Worm (Caenorhabditis elegans) whole organism, young adult: ENCODE results near the gene lnkn-1.
A peak's percentile ranks its signal among the peaks of the same experiment; 100 is the strongest.
"Not testable (repeated sequence)": the region's sequence is repeated elsewhere in the genome, so short reads cannot be mapped to it uniquely, and the experiment has no call there.

Experiments used
- B0019.2 ChIP-seq: fragments of 200-800 bp; sonication (Bioruptor generic); conservative IDR thresholded peaks from 2 replicates; pipeline ENCODE4 v1.3.6; 2022; ENCODE audit warnings: missing genetic modification reagents, missing genetic modification characterization, missing compliant biosample characterization
- F10E7.11 ChIP-seq: sonication (generic microtip); optimal IDR thresholded peaks from 2 replicates; lab custom pipeline; 2017; ENCODE audit warnings: mild to moderate bottlenecking, missing genetic modification characterization, moderate library complexity, missing compliant biosample characterization
- F33H1.4 ChIP-seq: fragments of 200-800 bp; sonication (Bioruptor generic); IDR thresholded peaks from 2 replicates; pipeline ENCODE4 v1.3.6; 2022; ENCODE audit warnings: missing genetic modification reagents, missing genetic modification characterization, missing compliant biosample characterization
- F57A8.1 ChIP-seq: fragments of 200-800 bp; sonication (Bioruptor generic); optimal IDR thresholded peaks from 2 replicates; lab custom pipeline; 2018; ENCODE audit warnings: mild to moderate bottlenecking, missing genetic modification characterization, moderate library complexity, missing compliant biosample characterization
- Y56A3A.18 ChIP-seq: fragments of 200-800 bp; sonication (Bioruptor generic); IDR thresholded peaks from 2 replicates; pipeline ENCODE4 v1.3.6; 2022; ENCODE audit warnings: missing genetic modification reagents, missing genetic modification characterization, missing compliant biosample characterization
- Y79H2A.3 ChIP-seq: fragments of 200-800 bp; sonication (Bioruptor generic); conservative IDR thresholded peaks from 2 replicates; pipeline ENCODE4 v1.3.6; 2022; ENCODE audit warnings: missing genetic modification reagents, missing genetic modification characterization, missing compliant biosample characterization
- Y95B8A.8 ChIP-seq: fragments of 200-800 bp; sonication (Bioruptor generic); IDR thresholded peaks from 2 replicates; pipeline ENCODE4 v1.3.6; 2022; ENCODE audit warnings: missing genetic modification reagents, missing genetic modification characterization, missing compliant biosample characterization
- ZK185.1 ChIP-seq: sonication (generic microtip); optimal IDR thresholded peaks from 2 replicates; lab custom pipeline; 2016; ENCODE audit warnings: mild to moderate bottlenecking, missing genetic modification characterization, missing compliant biosample characterization; ENCODE audit not compliant: poor library complexity, severe bottlenecking
- aptf-2 ChIP-seq: fragments of 200-800 bp; sonication (Bioruptor generic); conservative IDR thresholded peaks from 2 replicates; pipeline ENCODE4 v1.3.6; 2022; ENCODE audit warnings: missing genetic modification reagents, missing genetic modification characterization, missing compliant biosample characterization
- aptf-3 ChIP-seq: fragments of 200-800 bp; sonication (Bioruptor generic); IDR thresholded peaks from 2 replicates; pipeline ENCODE4 v1.3.6; 2022; ENCODE audit warnings: missing genetic modification characterization, missing compliant biosample characterization
- attf-5 ChIP-seq: fragments of 200-800 bp; sonication (Bioruptor generic); optimal IDR thresholded peaks from 2 replicates; lab custom pipeline; 2018; ENCODE audit warnings: mild to moderate bottlenecking, missing genetic modification characterization, missing compliant biosample characterization
- attf-6 ChIP-seq: fragments of 200-800 bp; sonication (Bioruptor generic); IDR thresholded peaks from 2 replicates; pipeline ENCODE4 v1.3.6; 2022; ENCODE audit warnings: missing genetic modification reagents, missing genetic modification characterization, missing compliant biosample characterization
- cebp-1 ChIP-seq, 2 experiments: fragments of 200-800 bp in 1 of 2; sonication (Bioruptor generic) in 1 of 2; sonication (generic microtip) in 1 of 2; IDR thresholded peaks in 1 of 2; optimal IDR thresholded peaks in 1 of 2; 2 replicates each; pipeline versions ENCODE4 v1.3.6 to Lab custom; 2017 to 2022; ENCODE audit warnings: missing compliant biosample characterization in 2 of 2, missing genetic modification characterization in 2 of 2, mild to moderate bottlenecking in 1 of 2, missing genetic modification reagents in 1 of 2, moderate library complexity in 1 of 2
- ceh-79 ChIP-seq: sonication (generic microtip); optimal IDR thresholded peaks from 2 replicates; lab custom pipeline; 2017; ENCODE audit warnings: mild to moderate bottlenecking, missing genetic modification characterization, missing compliant biosample characterization
- ceh-91 ChIP-seq: fragments of 200-800 bp; sonication (Bioruptor generic); IDR thresholded peaks from 2 replicates; pipeline ENCODE4 v1.3.6; 2022; ENCODE audit warnings: missing genetic modification reagents, missing genetic modification characterization, missing compliant biosample characterization
- hlh-12 ChIP-seq: sonication (generic microtip); optimal IDR thresholded peaks from 2 replicates; lab custom pipeline; 2016; ENCODE audit warnings: missing genetic modification characterization, missing compliant biosample characterization
- hmg-1.2 ChIP-seq: fragments of 200-800 bp; sonication (Bioruptor generic); IDR thresholded peaks from 2 replicates; pipeline ENCODE4 v1.3.6; 2022; ENCODE audit warnings: missing genetic modification reagents, missing genetic modification characterization, missing compliant biosample characterization
- hrde-1 ChIP-seq: sonication (generic microtip); optimal IDR thresholded peaks from 2 replicates; lab custom pipeline; 2016; ENCODE audit warnings: missing genetic modification characterization, mild to moderate bottlenecking, missing compliant biosample characterization, moderate library complexity, missing genotype, missing genetic modification reagents, borderline replicate concordance
- hsf-1 ChIP-seq: fragments of 200-800 bp; sonication (Bioruptor generic); IDR thresholded peaks from 2 replicates; pipeline ENCODE4 v1.3.6; 2022; ENCODE audit warnings: missing genetic modification reagents, missing genetic modification characterization, missing compliant biosample characterization
- lin-26 ChIP-seq: fragments of 200-800 bp; sonication (Bioruptor generic); IDR thresholded peaks from 2 replicates; pipeline ENCODE4 v1.3.6; 2022; ENCODE audit warnings: missing genetic modification reagents, missing genetic modification characterization, missing compliant biosample characterization
- lin-35 ChIP-seq, 3 experiments: fragments of 150-350 bp in 2 of 3; sonication (generic microtip) in 1 of 3; optimal IDR thresholded peaks; 2 replicates each; lab custom pipeline; 2014 to 2018; ENCODE audit warnings: missing biosample characterization in 3 of 3, missing genetic modification characterization in 3 of 3, missing genetic modification reagents in 3 of 3
- madf-6 ChIP-seq: fragments of 200-800 bp; sonication (Bioruptor generic); IDR thresholded peaks from 2 replicates; pipeline ENCODE4 v1.3.6; 2022; ENCODE audit warnings: missing genetic modification reagents, missing genetic modification characterization, missing compliant biosample characterization
- mxl-1 ChIP-seq: sonication (generic microtip); optimal IDR thresholded peaks from 2 replicates; lab custom pipeline; 2016; ENCODE audit warnings: missing genetic modification characterization, missing compliant biosample characterization
- nhr-179 ChIP-seq: sonication (generic microtip); optimal IDR thresholded peaks from 2 replicates; lab custom pipeline; 2016; ENCODE audit warnings: mild to moderate bottlenecking, missing genetic modification characterization, missing compliant biosample characterization
- nhr-80 ChIP-seq: sonication (generic microtip); optimal IDR thresholded peaks from 2 replicates; lab custom pipeline; 2016; ENCODE audit warnings: missing genetic modification characterization, missing compliant biosample characterization
- repo-1 ChIP-seq: sonication (generic microtip); optimal IDR thresholded peaks from 2 replicates; lab custom pipeline; 2017; ENCODE audit warnings: mild to moderate bottlenecking, missing genetic modification characterization, missing compliant biosample characterization
- snpc-4 ChIP-seq, 5 experiments: fragments of 150-350 bp in 1 of 5; sonication (generic microtip) in 4 of 5; optimal IDR thresholded peaks; 2 replicates each; lab custom pipeline; 2014 to 2018; ENCODE audit warnings: missing genetic modification characterization in 5 of 5, missing biosample characterization in 3 of 5, antibody characterized with exemption in 2 of 5, mild to moderate bottlenecking in 2 of 5, missing compliant biosample characterization in 2 of 5, missing genotype in 2 of 5, moderate library complexity in 2 of 5, missing genetic modification reagents in 1 of 5
- unc-62 ChIP-seq: fragments of 150-350 bp; optimal IDR thresholded peaks from 2 replicates; lab custom pipeline; 2014; ENCODE audit warnings: missing biosample characterization, missing genetic modification reagents, missing genetic modification characterization
- xnd-1 ChIP-seq: sonication (generic microtip); optimal IDR thresholded peaks from 2 replicates; lab custom pipeline; 2016; ENCODE audit warnings: missing genotype, missing genetic modification reagents, missing genetic modification characterization, missing compliant biosample characterization
- ztf-3 ChIP-seq: fragments of 200-800 bp; sonication (Bioruptor generic); optimal IDR thresholded peaks from 2 replicates; lab custom pipeline; 2018; ENCODE audit warnings: mild to moderate bottlenecking, missing genetic modification characterization, missing compliant biosample characterization
- ztf-6 ChIP-seq: fragments of 200-800 bp; sonication (Bioruptor generic); IDR thresholded peaks from 2 replicates; pipeline ENCODE4 v1.3.6; 2022; ENCODE audit warnings: missing genetic modification reagents, missing genetic modification characterization, missing compliant biosample characterization

Gene lnkn-1

DNA sequence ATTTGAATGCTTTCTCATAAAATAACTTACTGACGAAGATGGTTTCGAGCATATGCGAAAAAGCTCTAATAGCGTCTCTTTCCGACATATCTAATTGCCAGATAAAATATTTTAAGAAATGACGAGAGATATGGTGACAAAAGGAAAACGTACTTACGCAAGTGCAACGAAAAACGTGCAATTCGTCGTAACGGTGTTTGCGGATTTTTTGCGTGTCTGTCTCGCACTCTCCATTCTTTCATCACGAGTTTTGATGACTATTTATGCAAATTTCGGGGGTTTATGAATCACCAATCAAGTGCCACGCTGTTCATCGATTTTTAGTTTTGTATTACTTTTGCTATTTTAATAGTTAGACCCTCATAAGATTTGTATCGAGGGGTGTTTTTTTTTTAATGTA, 1.1 kb upstream of the lnkn-1 start, which contains the start of gene ZK637.14 (continued):
- TF ChIP-seq repo-1 (tag; lab: Kevin White, UChicago) (no peak), attf-6 (GFP tag; lab: Robert Waterston, UW) (no peak), F10E7.11 (no peak), ceh-91 (GFP tag; lab: Robert Waterston, UW) (no peak), hrde-1 (tag; lab: Kevin White, UChicago) (no peak), snpc-4 (GFP tag; optimal IDR thresholded peaks at IDR 0.05; lab: Kevin White, UChicago) (no peak), snpc-4 (tag; optimal IDR thresholded peaks at IDR 0.05; lab: Kevin White, UChicago) (no peak), lin-35 (GFP tag; optimal IDR thresholded peaks at IDR 0.05; lab: Kevin White, UChicago) (peak in 1 of 3 experiments; percentile 8), ztf-6 (no peak), nhr-80 (tag; lab: Kevin White, UChicago) (peak; percentile 20), nhr-179 (tag; lab: Kevin White, UChicago) (no peak), aptf-2 (GFP tag; lab: Robert Waterston, UW) (no peak), Y79H2A.3 (GFP tag; lab: Robert Waterston, UW) (no peak), madf-6 (no peak), ZK185.1 (tag; lab: Kevin White, UChicago) (no peak), mxl-1 (tag; lab: Kevin White, UChicago) (no peak), ztf-3 (GFP tag; lab: Kevin White, UChicago) (no peak), attf-5 (GFP tag; lab: Kevin White, UChicago) (peak; percentile 65)

DNA sequence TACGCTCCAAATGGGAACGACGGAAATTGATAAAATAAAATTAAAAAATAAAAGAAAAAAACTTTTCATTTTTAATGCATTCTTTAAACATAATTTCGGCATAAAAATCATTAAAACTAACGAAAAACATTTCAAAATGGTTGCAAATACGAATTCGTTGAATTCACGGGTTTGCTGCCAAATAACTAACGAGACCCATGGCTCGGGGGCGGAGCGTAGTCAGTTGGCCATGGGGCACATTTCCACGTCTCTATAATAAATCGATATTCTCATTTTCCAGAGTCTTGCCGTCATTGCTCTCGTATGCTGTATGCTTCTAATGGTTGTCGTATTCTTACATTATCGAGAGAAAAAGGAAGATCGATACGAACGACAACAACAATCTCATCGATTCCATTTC, 3.4 kb downstream of the lnkn-1 start, which contains the start of gene ZK637.4:
Gene ZK637.4, plus strand, starts transcription at position 301 of the 400 bp plus-strand sequence.
- TF ChIP-seq F57A8.1: no peak
- TF ChIP-seq unc-62 (GFP tag; lab: Kevin White, UChicago): no peak
- no peak for TF ChIP-seq xnd-1
- no peak for TF ChIP-seq hmg-1.2 (GFP tag; lab: Robert Waterston, UW)
- TF ChIP-seq lin-26 (GFP tag; lab: Robert Waterston, UW): no peak
- TF ChIP-seq attf-5 (GFP tag; lab: Kevin White, UChicago): no peak
- no peak for TF ChIP-seq ceh-91 (GFP tag; lab: Robert Waterston, UW)
- TF ChIP-seq hlh-12 (tag; lab: Kevin White, UChicago): no peak

DNA sequence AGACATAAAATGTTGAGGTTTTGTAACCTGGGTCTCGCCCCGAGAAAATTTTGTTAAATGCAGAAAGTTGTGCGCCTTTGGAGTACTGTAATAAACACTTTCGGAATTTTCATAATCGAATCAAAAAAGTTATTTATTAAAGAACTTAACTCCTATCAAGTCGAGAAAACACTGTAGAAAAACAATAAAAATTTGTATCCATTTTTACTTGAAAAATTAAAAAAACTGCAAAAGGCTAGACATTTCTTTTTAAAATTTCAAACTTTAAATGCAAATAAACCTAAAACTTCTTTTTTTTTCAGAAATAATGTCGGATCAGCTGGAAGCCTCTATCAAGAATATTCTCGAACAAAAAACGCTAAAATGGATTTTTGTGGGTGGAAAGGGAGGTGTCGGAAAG, 4.8 kb downstream of the lnkn-1 start, which contains the start of gene asna-1:
Gene asna-1, plus strand, starts transcription at position 301 of the 400 bp plus-strand sequence.
- TF ChIP-seq cebp-1 (GFP tag; IDR thresholded peaks at IDR 0.05; lab: Robert Waterston, UW) (no peak), cebp-1 (tag; optimal IDR thresholded peaks at IDR 0.05; lab: Kevin White, UChicago) (no peak)

- TF ChIP-seq hrde-1 (tag; lab: Kevin White, UChicago): peak; percentile 35
- peak; percentile 96 for TF ChIP-seq Y79H2A.3 (GFP tag; lab: Robert Waterston, UW)
- peak; percentile 40 for TF ChIP-seq ceh-79 (tag; lab: Kevin White, UChicago)
- TF ChIP-seq Y95B8A.8 (GFP tag; lab: Robert Waterston, UW): peak; percentile 48; the same call in 1 of the 2 replicates
- not testable (repeated sequence) for TF ChIP-seq cebp-1 (GFP tag; IDR thresholded peaks at IDR 0.05; lab: Robert Waterston, UW)
- peak; percentile 15 for TF ChIP-seq cebp-1 (tag; optimal IDR thresholded peaks at IDR 0.05; lab: Kevin White, UChicago)
- TF ChIP-seq madf-6: peak; percentile 70
- 0 out of 2 replicates have a peak, but pooled peaks have one; percentile 23 for TF ChIP-seq attf-6 (GFP tag; lab: Robert Waterston, UW)
- TF ChIP-seq F33H1.4 (GFP tag; lab: Robert Waterston, UW): peak; percentile 34; the same call in 1 of the 2 replicates
- TF ChIP-seq Y56A3A.18: peak; percentile 38; the same call in 1 of the 2 replicates
- 0 out of 2 replicates have a peak, but pooled peaks have one; percentile 54 for TF ChIP-seq aptf-3 (GFP tag; lab: Robert Waterston, UW)
- TF ChIP-seq hsf-1 (GFP tag; lab: Robert Waterston, UW): 0 out of 2 replicates have a peak, but pooled peaks have one; percentile 48
- peak; percentile 47; the same call in 1 of the 2 replicates for TF ChIP-seq B0019.2 (GFP tag; lab: Robert Waterston, UW)
Measured at ce11 chrIII:8898267-8898666, 8.2 kb downstream of the lnkn-1 start.
